Fruit fly (Drosophila melanogaster): ENCODE results near the gene tkv.
A peak's percentile ranks its signal among the peaks of the same experiment; 100 is the strongest.

Gene tkv

DNA sequence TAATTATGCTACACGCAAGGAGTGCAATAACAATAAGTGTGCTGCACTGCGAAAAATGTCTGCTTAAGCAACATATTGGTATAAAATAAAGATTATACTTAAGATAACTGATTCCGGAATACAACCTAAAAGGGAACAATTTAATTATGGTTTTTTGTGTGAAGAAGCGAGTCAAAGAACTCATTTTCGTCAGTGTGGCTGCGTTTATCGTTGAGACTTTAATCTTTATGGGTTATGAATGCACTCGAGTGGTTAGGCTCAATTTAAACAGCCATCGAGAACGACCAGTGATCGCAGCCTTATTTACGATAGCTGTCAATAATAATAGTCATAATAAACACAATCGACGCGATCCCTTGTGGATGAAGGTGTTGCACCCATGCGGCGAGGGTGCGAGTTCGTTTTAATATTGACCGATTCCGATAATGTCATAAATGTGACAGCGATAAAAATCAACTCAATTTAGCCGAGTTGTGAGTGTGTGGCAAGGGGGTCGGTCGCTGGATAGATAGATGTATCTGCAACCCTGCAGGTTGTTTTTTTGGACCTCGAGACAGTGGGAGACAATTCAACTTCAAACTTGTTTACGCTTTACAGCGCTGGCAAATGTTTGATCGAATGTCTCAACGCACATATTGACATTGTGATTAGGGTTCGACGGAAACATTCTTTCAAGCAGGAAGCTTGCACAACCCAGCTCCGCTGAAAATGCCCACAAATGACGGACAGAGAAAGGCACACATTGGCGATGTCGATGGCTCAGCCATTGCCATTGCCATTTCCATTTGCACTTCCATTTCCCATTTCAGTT is 14.9 kb downstream of the tkv start (continued):
- TF ChIP-seq dmrt99B (tag; optimal IDR thresholded peaks at IDR 0.05), result peak; percentile 59
- TF ChIP-seq sens-2 (GFP tag; IDR thresholded peaks at IDR 0.05), result no peak
- no peak for TF ChIP-seq CG12744 (GFP tag; optimal IDR thresholded peaks at IDR 0.05)
- TF ChIP-seq ind (GFP tag; optimal IDR thresholded peaks at IDR 0.05), result no peak
- TF ChIP-seq insv (GFP tag; optimal IDR thresholded peaks at IDR 0.05), result peak in 1 of 2 experiments; percentile 3
- no peak for TF ChIP-seq cwo (GFP tag; optimal IDR thresholded peaks at IDR 0.05)
- TF ChIP-seq CG17612 (GFP tag; IDR thresholded peaks at IDR 0.05), result no peak
- no peak for TF ChIP-seq pita (GFP tag; optimal IDR thresholded peaks at IDR 0.05)
- TF ChIP-seq Optix (GFP tag; IDR thresholded peaks at IDR 0.05), result peak; percentile 30; the same call in 1 of the 3 replicates
- peak; percentile 15 to 21 for TF ChIP-seq dpn (GFP tag; optimal IDR thresholded peaks at IDR 0.05)
- TF ChIP-seq Asciz (GFP tag; optimal IDR thresholded peaks at IDR 0.05), result peak; percentile 43
- TF ChIP-seq sr (GFP tag; IDR thresholded peaks at IDR 0.05), result no peak
- peak; percentile 55 for TF ChIP-seq Ptx1 (GFP tag; IDR thresholded peaks at IDR 0.05)
- TF ChIP-seq NC2β (GFP tag; optimal IDR thresholded peaks at IDR 0.05), result peak; percentile 60
- no peak for TF ChIP-seq schlank (tag; optimal IDR thresholded peaks at IDR 0.05)
- TF ChIP-seq lab (GFP tag; optimal IDR thresholded peaks at IDR 0.05), result peak; percentile 15
- peak; percentile 32 for TF ChIP-seq Xbp1 (GFP tag; optimal IDR thresholded peaks at IDR 0.05)
- peak; percentile 29 for TF ChIP-seq unpg (GFP tag; optimal IDR thresholded peaks at IDR 0.05)
- TF ChIP-seq MTF-1 (GFP tag; optimal IDR thresholded peaks at IDR 0.05; ENCODE audit: borderline replicate concordance), result peak; percentile 68
- TF ChIP-seq hth (optimal IDR thresholded peaks at IDR 0.05), result no peak
- TF ChIP-seq trh (GFP tag; optimal IDR thresholded peaks at IDR 0.05), result no peak
- no peak for TF ChIP-seq Dp (GFP tag; optimal IDR thresholded peaks at IDR 0.05)
- no peak for TF ChIP-seq CG3281 (GFP tag; optimal IDR thresholded peaks at IDR 0.05)
- no peak for TF ChIP-seq ERR (GFP tag; optimal IDR thresholded peaks at IDR 0.05)
- TF ChIP-seq CG13424 (tag; optimal IDR thresholded peaks at IDR 0.05), result peak; percentile 34
- TF ChIP-seq CG17361 (GFP tag; IDR thresholded peaks at IDR 0.05), result no peak; the same call in 2 of the 3 replicates
- peak; percentile 29 for TF ChIP-seq Oli (tag; optimal IDR thresholded peaks at IDR 0.05)
- peak; percentile 37 for TF ChIP-seq CG10267 (tag; optimal IDR thresholded peaks at IDR 0.05)
- peak; percentile 15; the same call in 1 of the 4 replicates for TF ChIP-seq Gug (GFP tag; IDR thresholded peaks at IDR 0.05)
- TF ChIP-seq ci (GFP tag; IDR thresholded peaks at IDR 0.05), result peak; percentile 33; the same call in 2 of the 3 replicates
- no peak for TF ChIP-seq NFAT (GFP tag; IDR thresholded peaks at IDR 0.05)
- TF ChIP-seq Bdp1 (GFP tag; optimal IDR thresholded peaks at IDR 0.05), result peak; percentile 36
- TF ChIP-seq sens (GFP tag), result peak; percentile 92
- TF ChIP-seq Neu2 (GFP tag; optimal IDR thresholded peaks at IDR 0.05; ENCODE audit: borderline replicate concordance), result no peak
- peak in 1 of 2 experiments; percentile 70 for TF ChIP-seq Hr78 (GFP tag; optimal IDR thresholded peaks at IDR 0.05)
- peak; percentile 19; the same call in 1 of the 2 replicates for TF ChIP-seq lmd (GFP tag; IDR thresholded peaks at IDR 0.05)
- TF ChIP-seq CG16815 (GFP tag; optimal IDR thresholded peaks at IDR 0.05), result no peak
- TF ChIP-seq CG11093 (GFP tag; IDR thresholded peaks at IDR 0.05), result no peak; the same call in 2 of the 3 replicates
- no peak for TF ChIP-seq ham (GFP tag; IDR thresholded peaks at IDR 0.05)
- 0 out of 2 replicates have a peak, but pooled peaks have one; percentile 38 for TF ChIP-seq CG4730 (GFP tag; IDR thresholded peaks at IDR 0.05)
- TF ChIP-seq Oaz (GFP tag; IDR thresholded peaks at IDR 0.05), result no peak
- peak; percentile 74 for TF ChIP-seq Ets65A (GFP tag)
- TF ChIP-seq jing (GFP tag; optimal IDR thresholded peaks at IDR 0.05), result no peak
- peak; percentile 58 for TF ChIP-seq fd96Cb (tag; optimal IDR thresholded peaks at IDR 0.05)
- peak; percentile 29 for TF ChIP-seq CG1647 (GFP tag; optimal IDR thresholded peaks at IDR 0.05)
- TF ChIP-seq CG13624 (GFP tag; optimal IDR thresholded peaks at IDR 0.05), result no peak
- no peak for TF ChIP-seq slou (GFP tag; optimal IDR thresholded peaks at IDR 0.05)
- no peak for TF ChIP-seq B-H2 (GFP tag; optimal IDR thresholded peaks at IDR 0.05)
- TF ChIP-seq CG11398 (GFP tag; optimal IDR thresholded peaks at IDR 0.05), result peak; percentile 44
- TF ChIP-seq CG9932 (GFP tag; IDR thresholded peaks at IDR 0.05), result no peak
